Worm (Caenorhabditis elegans) whole organism, late embryonic: ENCODE data around the gene mab-21.

Experiments
- C08G9.2 ChIP-seq: sonication (generic microtip); optimal IDR thresholded peaks from 2 replicates; lab custom pipeline; 2016; ENCODE audit warnings: mild to moderate bottlenecking, missing genetic modification characterization, moderate library complexity, missing compliant biosample characterization
- K02D7.2 ChIP-seq: sonication (generic microtip); optimal IDR thresholded peaks from 2 replicates; lab custom pipeline; 2017; ENCODE audit warnings: mild to moderate bottlenecking, missing genetic modification characterization, missing compliant biosample characterization
- K09A11.1 ChIP-seq: sonication (generic microtip); optimal IDR thresholded peaks from 2 replicates; lab custom pipeline; 2017; ENCODE audit warnings: antibody characterized with exemption, mild to moderate bottlenecking, missing genetic modification characterization, missing compliant biosample characterization; ENCODE audit not compliant: insufficient read depth
- T23F11.4 ChIP-seq: fragments of 200-800 bp; sonication (Bioruptor generic); optimal IDR thresholded peaks from 2 replicates; lab custom pipeline; 2018; ENCODE audit warnings: mild to moderate bottlenecking, missing genetic modification characterization, missing compliant biosample characterization
- ama-1 ChIP-seq: fragments of 150-350 bp; optimal IDR thresholded peaks from 2 replicates; lab custom pipeline; 2014
- ceh-14 ChIP-seq: sonication (generic microtip); optimal IDR thresholded peaks from 2 replicates; lab custom pipeline; 2016; ENCODE audit warnings: missing genotype, missing genetic modification characterization, missing compliant biosample characterization
- ceh-18 ChIP-seq: sonication (generic microtip); optimal IDR thresholded peaks from 2 replicates; lab custom pipeline; 2016; ENCODE audit warnings: missing genetic modification characterization, missing compliant biosample characterization
- ceh-2 ChIP-seq: sonication (generic microtip); optimal IDR thresholded peaks from 2 replicates; lab custom pipeline; 2016; ENCODE audit warnings: missing genotype, missing genetic modification characterization, missing compliant biosample characterization
- ceh-22 ChIP-seq: sonication (generic microtip); optimal IDR thresholded peaks from 2 replicates; lab custom pipeline; 2017; ENCODE audit warnings: missing biosample characterization, missing genetic modification characterization
- ceh-24 ChIP-seq: sonication (generic microtip); optimal IDR thresholded peaks from 2 replicates; lab custom pipeline; 2016; ENCODE audit warnings: mild to moderate bottlenecking, missing genetic modification characterization, missing compliant biosample characterization
- ceh-31 ChIP-seq: sonication (generic microtip); optimal IDR thresholded peaks from 2 replicates; lab custom pipeline; 2016; ENCODE audit warnings: missing genetic modification characterization, missing compliant biosample characterization
- ceh-34 ChIP-seq: sonication (generic microtip); optimal IDR thresholded peaks from 2 replicates; lab custom pipeline; 2016; ENCODE audit warnings: mild to moderate bottlenecking, missing genetic modification characterization, missing compliant biosample characterization
- ceh-9 ChIP-seq: sonication (generic microtip); optimal IDR thresholded peaks from 2 replicates; lab custom pipeline; 2016; ENCODE audit warnings: mild to moderate bottlenecking, missing genetic modification characterization, inconsistent platforms, missing compliant biosample characterization
- che-1 ChIP-seq: sonication (generic microtip); optimal IDR thresholded peaks from 2 replicates; lab custom pipeline; 2016; ENCODE audit warnings: mild to moderate bottlenecking, missing genetic modification characterization, missing compliant biosample characterization
- elt-2 ChIP-seq: sonication (generic microtip); optimal IDR thresholded peaks from 2 replicates; lab custom pipeline; 2016; ENCODE audit warnings: missing genetic modification reagents, missing genetic modification characterization, missing compliant biosample characterization
- ets-4 ChIP-seq: sonication (generic microtip); optimal IDR thresholded peaks from 2 replicates; lab custom pipeline; 2016; ENCODE audit warnings: missing genetic modification characterization, missing compliant biosample characterization
- eyg-1 ChIP-seq: sonication (generic microtip); optimal IDR thresholded peaks from 2 replicates; lab custom pipeline; 2016; ENCODE audit warnings: missing genotype, missing genetic modification characterization, missing compliant biosample characterization
- fax-1 ChIP-seq: sonication (generic microtip); optimal IDR thresholded peaks from 2 replicates; lab custom pipeline; 2016; ENCODE audit warnings: missing genotype, missing genetic modification characterization, missing compliant biosample characterization
- fkh-10 ChIP-seq: fragments of 150-350 bp; optimal IDR thresholded peaks from 2 replicates; lab custom pipeline; 2014; ENCODE audit warnings: missing biosample characterization, missing genetic modification reagents, missing genetic modification characterization
- fkh-6 ChIP-seq: sonication (generic microtip); optimal IDR thresholded peaks from 2 replicates; lab custom pipeline; 2016; ENCODE audit warnings: missing genetic modification characterization, missing compliant biosample characterization
- hlh-13 ChIP-seq: fragments of 200-800 bp; sonication (Bioruptor generic); optimal IDR thresholded peaks from 2 replicates; lab custom pipeline; 2018; ENCODE audit warnings: mild to moderate bottlenecking, missing genetic modification characterization, missing compliant biosample characterization
- hlh-30 ChIP-seq: sonication (generic microtip); optimal IDR thresholded peaks from 2 replicates; lab custom pipeline; 2017; ENCODE audit warnings: antibody characterized with exemption, missing genetic modification characterization, missing compliant biosample characterization; ENCODE audit not compliant: insufficient read depth
- lim-6 ChIP-seq: sonication (generic microtip); optimal IDR thresholded peaks from 2 replicates; lab custom pipeline; 2016; ENCODE audit warnings: missing genetic modification characterization, missing compliant biosample characterization
- nfya-1 ChIP-seq: sonication (generic microtip); optimal IDR thresholded peaks from 2 replicates; lab custom pipeline; 2017; ENCODE audit warnings: missing genetic modification characterization, mild to moderate bottlenecking, missing compliant biosample characterization, antibody characterized with exemption, moderate library complexity
- odd-2 ChIP-seq: sonication (generic microtip); optimal IDR thresholded peaks from 2 replicates; lab custom pipeline; 2017; ENCODE audit warnings: antibody characterized with exemption, mild to moderate bottlenecking, missing genetic modification characterization, missing compliant biosample characterization
- pax-1 ChIP-seq: fragments of 150-350 bp; optimal IDR thresholded peaks from 2 replicates; lab custom pipeline; 2014; ENCODE audit warnings: missing biosample characterization, missing genetic modification characterization
- pqm-1 ChIP-seq: sonication (generic microtip); optimal IDR thresholded peaks from 2 replicates; lab custom pipeline; 2016; ENCODE audit warnings: missing genetic modification characterization, missing compliant biosample characterization
- ref-2 ChIP-seq: sonication (generic microtip); optimal IDR thresholded peaks from 2 replicates; lab custom pipeline; 2016; ENCODE audit warnings: missing genetic modification characterization, missing compliant biosample characterization
- rnt-1 ChIP-seq: sonication (generic microtip); optimal IDR thresholded peaks from 2 replicates; lab custom pipeline; 2016; ENCODE audit warnings: missing genetic modification characterization, missing compliant biosample characterization
- sox-2 ChIP-seq: fragments of 200-800 bp; sonication (Bioruptor generic); IDR thresholded peaks from 2 replicates; pipeline ENCODE4 v1.3.6; 2022; ENCODE audit warnings: missing genetic modification reagents, missing genetic modification characterization, missing compliant biosample characterization
- sox-4 ChIP-seq: sonication (generic microtip); optimal IDR thresholded peaks from 2 replicates; lab custom pipeline; 2017; ENCODE audit warnings: mild to moderate bottlenecking, missing genetic modification characterization, inconsistent platforms, missing compliant biosample characterization
- tbx-2 ChIP-seq: sonication (generic microtip); optimal IDR thresholded peaks from 2 replicates; lab custom pipeline; 2016; ENCODE audit warnings: missing genetic modification characterization, missing compliant biosample characterization
- ttx-3 ChIP-seq: sonication (generic microtip); optimal IDR thresholded peaks from 2 replicates; lab custom pipeline; 2016; ENCODE audit warnings: missing genetic modification reagents, missing genetic modification characterization, missing compliant biosample characterization
- unc-42 ChIP-seq: sonication (generic microtip); optimal IDR thresholded peaks from 2 replicates; lab custom pipeline; 2016; ENCODE audit warnings: missing genotype, missing genetic modification characterization, missing compliant biosample characterization
- unc-86 ChIP-seq: sonication (generic microtip); optimal IDR thresholded peaks from 2 replicates; lab custom pipeline; 2016; ENCODE audit warnings: missing genetic modification characterization, missing compliant biosample characterization

Gene mab-21

ce11 chrIII:4578385-4578903 lies 22.1 kb upstream of the mab-21 start, which contains the start of the genes sel-5 and wdr-48:
Gene sel-5, minus strand, starts transcription at chrIII:4578437.
Gene wdr-48, plus strand, starts transcription at chrIII:4578853.
- TF ChIP-seq ceh-31 (tag; lab: Kevin White, UChicago) (peak; percentile 59), pax-1 (tag; lab: Kevin White, UChicago) (no peak), C08G9.2 (tag; lab: Kevin White, UChicago) (no peak), nfya-1 (peak; percentile 28), unc-86 (tag; lab: Kevin White, UChicago) (peak; percentile 20), elt-2 (tag; lab: Kevin White, UChicago) (peak; percentile 38), unc-42 (peak; percentile 41), T23F11.4 (GFP tag; lab: Kevin White, UChicago) (no peak), ref-2 (peak; percentile 44)

- TF ChIP-seq pqm-1, result no peak
- no peak for TF ChIP-seq ceh-18 (tag; lab: Kevin White, UChicago)
- no peak for TF ChIP-seq ceh-34 (tag; lab: Kevin White, UChicago)
- TF ChIP-seq ets-4 (tag; lab: Kevin White, UChicago), result no peak
- no peak for TF ChIP-seq K09A11.1 (tag; lab: Kevin White, UChicago)
- no peak for TF ChIP-seq unc-86 (tag; lab: Kevin White, UChicago)
- no peak for TF ChIP-seq ttx-3 (tag; lab: Kevin White, UChicago)
Measured at ce11 chrIII:4581495-4581894, 19.1 kb upstream of the mab-21 start, which contains the start of gene F35G12.12. Gene F35G12.12, plus strand, starts transcription at chrIII:4581795.

ce11 chrIII:4584068-4584566 lies 16.4 kb upstream of the mab-21 start, which contains the start of gene F35G12.5:
Gene F35G12.5, plus strand, starts transcription at chrIII:4584118.
- TF ChIP-seq nfya-1 (peak; percentile 95), K02D7.2 (tag; lab: Kevin White, UChicago) (no peak)

ce11 chrIII:4587177-4587576 lies 13.4 kb upstream of the mab-21 start, which contains the start of the genes F35G12.7 and smc-4:
Gene F35G12.7, minus strand, starts transcription at chrIII:4587330.
Gene smc-4, plus strand, starts transcription at chrIII:4587501.
- TF ChIP-seq nfya-1 (peak; percentile 74), ceh-9 (tag; lab: Kevin White, UChicago) (no peak), ama-1 (no peak), sox-2 (GFP tag; lab: Robert Waterston, UW) (peak; percentile 14; the same call in 1 of the 2 replicates), ceh-18 (tag; lab: Kevin White, UChicago) (no peak), hlh-30 (tag; lab: Kevin White, UChicago) (no peak), che-1 (tag; lab: Kevin White, UChicago) (peak; percentile 20), lim-6 (tag; lab: Kevin White, UChicago) (no peak), sox-4 (no peak), ceh-22 (no peak), fkh-6 (tag; lab: Kevin White, UChicago) (no peak), ceh-24 (tag; lab: Kevin White, UChicago) (no peak), rnt-1 (tag; lab: Kevin White, UChicago) (no peak), pqm-1 (no peak), tbx-2 (tag; lab: Kevin White, UChicago) (peak; percentile 16), hlh-13 (GFP tag; lab: Kevin White, UChicago) (no peak), fax-1 (no peak), ttx-3 (tag; lab: Kevin White, UChicago) (peak; percentile 22), eyg-1 (tag; lab: Kevin White, UChicago) (no peak), odd-2 (tag; lab: Kevin White, UChicago) (no peak), fkh-10 (GFP tag; lab: Kevin White, UChicago) (no peak), ceh-31 (tag; lab: Kevin White, UChicago) (peak; percentile 29), ceh-14 (tag; lab: Kevin White, UChicago) (peak; percentile 56), ceh-2 (no peak), unc-42 (peak; percentile 88)
